Worm (Caenorhabditis elegans) whole organism, L4 larva: ENCODE measurements around the gene clc-24.

Experiments
- F26F4.8 ChIP-seq: fragments of 200-800 bp; sonication (Bioruptor generic); conservative IDR thresholded peaks from 2 replicates; pipeline ENCODE4 v1.3.6; 2022; ENCODE audit warnings: missing genetic modification characterization, missing compliant biosample characterization
- F49E8.2 ChIP-seq: sonication (generic microtip); optimal IDR thresholded peaks from 2 replicates; lab custom pipeline; 2016; ENCODE audit warnings: missing compliant biosample characterization, mild to moderate bottlenecking, missing genetic modification characterization, borderline replicate concordance
- ceh-62 ChIP-seq: sonication (generic microtip); optimal IDR thresholded peaks from 2 replicates; lab custom pipeline; 2017; ENCODE audit warnings: missing biosample characterization, missing genetic modification characterization
- ces-1 ChIP-seq: fragments of 150-350 bp; sonication (generic microtip); optimal IDR thresholded peaks from 4 replicates; lab custom pipeline; 2014; ENCODE audit warnings: missing biosample characterization, missing genetic modification reagents, missing genetic modification characterization
- daf-19 ChIP-seq: fragments of 200-800 bp; sonication (Bioruptor generic); conservative IDR thresholded peaks from 2 replicates; pipeline ENCODE4 v1.3.6; 2022; ENCODE audit warnings: missing genetic modification characterization, missing compliant biosample characterization
- egl-27 ChIP-seq: sonication (generic microtip); optimal IDR thresholded peaks from 3 replicates; lab custom pipeline; 2017; ENCODE audit warnings: missing biosample characterization, missing genetic modification reagents, missing genetic modification characterization
- gei-8 ChIP-seq: fragments of 200-800 bp; sonication (Bioruptor generic); optimal IDR thresholded peaks from 2 replicates; lab custom pipeline; 2018; ENCODE audit warnings: mild to moderate bottlenecking, missing genetic modification characterization, missing compliant biosample characterization
- hif-1 ChIP-seq, 2 experiments: sonication (generic microtip); optimal IDR thresholded peaks; 2 replicates each; lab custom pipeline; 2016 to 2017; ENCODE audit warnings: missing compliant biosample characterization in 2 of 2, missing genetic modification characterization in 2 of 2, missing genetic modification reagents in 2 of 2, missing genotype in 2 of 2, mild to moderate bottlenecking in 1 of 2
- lin-15B ChIP-seq: fragments of 150-350 bp; sonication (generic microtip); optimal IDR thresholded peaks from 3 replicates; lab custom pipeline; 2014; ENCODE audit warnings: missing biosample characterization, missing genetic modification characterization
- nhr-77 ChIP-seq: fragments of 150-350 bp; optimal IDR thresholded peaks from 2 replicates; lab custom pipeline; 2014; ENCODE audit warnings: missing biosample characterization, missing genetic modification characterization
- rbr-2 ChIP-seq: sonication (generic microtip); optimal IDR thresholded peaks from 2 replicates; lab custom pipeline; 2016; ENCODE audit warnings: missing genotype, missing genetic modification characterization, missing compliant biosample characterization
- unc-39 ChIP-seq: sonication (generic microtip); optimal IDR thresholded peaks from 2 replicates; lab custom pipeline; 2017; ENCODE audit warnings: missing biosample characterization, missing genetic modification characterization

DNA sequence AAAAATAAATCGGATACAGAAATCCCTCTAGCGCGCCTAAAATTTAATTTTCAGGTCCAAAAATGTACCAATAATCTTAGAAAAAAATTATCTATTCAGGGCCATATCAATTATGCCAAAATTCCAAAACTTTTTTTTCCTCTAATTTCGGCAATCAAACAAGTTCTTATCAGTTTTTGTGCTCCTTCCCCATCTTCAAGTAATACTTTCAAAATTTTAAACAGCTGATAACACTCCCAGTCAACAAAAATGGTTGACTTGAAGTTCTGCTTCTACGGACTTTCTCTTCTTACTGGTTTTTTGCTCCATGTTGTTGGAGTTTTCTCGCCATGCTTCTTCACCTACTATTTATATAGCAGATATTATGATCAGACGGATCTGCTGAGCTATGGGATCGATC lies 10.9 kb downstream of the clc-24 start, which contains the start of gene clc-23:
- TF ChIP-seq F26F4.8 (GFP tag; lab: Robert Waterston, UW) (no peak), rbr-2 (tag; lab: Kevin White, UChicago) (no peak), gei-8 (GFP tag; lab: Kevin White, UChicago) (no peak), nhr-77 (no peak), ceh-62 (tag; lab: Kevin White, UChicago) (no peak), egl-27 (tag; lab: Kevin White, UChicago) (no peak), ces-1 (GFP tag; lab: Kevin White, UChicago) (no peak), daf-19 (GFP tag; lab: Robert Waterston, UW) (no peak), lin-15B (tag; lab: Kevin White, UChicago) (no peak), hif-1 (tag; optimal IDR thresholded peaks at IDR 0.05; lab: Kevin White, UChicago) (no peak), F49E8.2 (no peak), unc-39 (tag; lab: Kevin White, UChicago) (no peak)
